Worm (Caenorhabditis elegans): ENCODE measurements around the gene F43C9.1.

- TF ChIP-seq nhr-11 (tag; optimal IDR thresholded peaks at IDR 0.05) (no peak), sox-4 (tag; optimal IDR thresholded peaks at IDR 0.05) (no peak), dmd-4 (tag; optimal IDR thresholded peaks at IDR 0.05; ENCODE audit: borderline replicate concordance) (no peak), nfya-1 (tag; optimal IDR thresholded peaks at IDR 0.05) (no peak), ama-1 (optimal IDR thresholded peaks at IDR 0.05) (no peak), ceh-19 (GFP tag; optimal IDR thresholded peaks at IDR 0.05) (no peak), ceh-34 (tag; optimal IDR thresholded peaks at IDR 0.05) (no peak)
These were observed 28.5 kb downstream of the F43C9.1 start for ce11 chrX:4821602-4822001.

Measured in whole organism, late embryonic.